Worm (Caenorhabditis elegans) whole organism, L2 larva: ENCODE data around the gene atfs-1.

ENCODE experiments used
- C34F6.9 ChIP-seq: fragments of 150-350 bp; optimal IDR thresholded peaks from 2 replicates; lab custom pipeline; 2014; ENCODE audit warnings: missing biosample characterization, missing genetic modification characterization
- F13H6.1 ChIP-seq: sonication (generic microtip); optimal IDR thresholded peaks from 2 replicates; lab custom pipeline; 2016; ENCODE audit warnings: missing genetic modification characterization, missing compliant biosample characterization
- R02D3.7 ChIP-seq: fragments of 150-350 bp; optimal IDR thresholded peaks from 2 replicates; lab custom pipeline; 2014; ENCODE audit warnings: missing biosample characterization, missing genetic modification characterization
- Y55F3AM.14 ChIP-seq: fragments of 200-800 bp; sonication (Bioruptor generic); optimal IDR thresholded peaks from 2 replicates; lab custom pipeline; 2018; ENCODE audit warnings: mild to moderate bottlenecking, missing genetic modification characterization, missing compliant biosample characterization
- ZK546.5 ChIP-seq: sonication (generic microtip); optimal IDR thresholded peaks from 2 replicates; lab custom pipeline; 2017; ENCODE audit warnings: missing biosample characterization, missing genetic modification characterization
- alr-1 ChIP-seq: fragments of 150-350 bp; optimal IDR thresholded peaks from 2 replicates; lab custom pipeline; 2014; ENCODE audit warnings: missing biosample characterization, missing genetic modification characterization
- aly-2 ChIP-seq: fragments of 150-350 bp; optimal IDR thresholded peaks from 2 replicates; lab custom pipeline; 2014; ENCODE audit warnings: missing biosample characterization, missing genetic modification characterization
- ama-1 ChIP-seq: fragments of 150-350 bp; optimal IDR thresholded peaks from 2 replicates; lab custom pipeline; 2018; ENCODE audit warnings: inconsistent platforms
- blmp-1 ChIP-seq: sonication (generic microtip); optimal IDR thresholded peaks from 2 replicates; lab custom pipeline; 2017; ENCODE audit warnings: missing genetic modification characterization, mild to moderate bottlenecking, missing compliant biosample characterization, antibody characterized with exemption, moderate library complexity; ENCODE audit not compliant: insufficient read depth
- ceh-16 ChIP-seq: fragments of 150-350 bp; optimal IDR thresholded peaks from 2 replicates; lab custom pipeline; 2014; ENCODE audit warnings: missing biosample characterization, missing genetic modification characterization
- ceh-82 ChIP-seq: fragments of 150-350 bp; optimal IDR thresholded peaks from 2 replicates; lab custom pipeline; 2014; ENCODE audit warnings: missing biosample characterization, missing genetic modification characterization
- crh-2 ChIP-seq: sonication (generic microtip); optimal IDR thresholded peaks from 2 replicates; lab custom pipeline; 2017; ENCODE audit warnings: missing biosample characterization, missing genetic modification characterization
- dmd-4 ChIP-seq: sonication (generic microtip); optimal IDR thresholded peaks from 2 replicates; lab custom pipeline; 2017; ENCODE audit warnings: missing biosample characterization, missing genetic modification characterization
- egl-27 ChIP-seq: sonication (generic microtip); optimal IDR thresholded peaks from 3 replicates; lab custom pipeline; 2017; ENCODE audit warnings: missing biosample characterization, missing genetic modification reagents, missing genetic modification characterization
- elt-1 ChIP-seq: fragments of 150-350 bp; optimal IDR thresholded peaks from 2 replicates; lab custom pipeline; 2014; ENCODE audit warnings: missing biosample characterization, missing genetic modification characterization
- elt-3 ChIP-seq: sonication (generic microtip); optimal IDR thresholded peaks from 2 replicates; lab custom pipeline; 2017; ENCODE audit warnings: missing biosample characterization, missing genetic modification characterization
- fos-1 ChIP-seq: fragments of 150-350 bp; optimal IDR thresholded peaks from 2 replicates; lab custom pipeline; 2014; ENCODE audit warnings: missing biosample characterization, missing genetic modification characterization
- gmeb-1 ChIP-seq: fragments of 150-350 bp; optimal IDR thresholded peaks from 2 replicates; lab custom pipeline; 2014; ENCODE audit warnings: missing biosample characterization, missing genetic modification characterization
- lin-11 ChIP-seq: fragments of 150-350 bp; sonication (generic microtip); optimal IDR thresholded peaks from 2 replicates; lab custom pipeline; 2014; ENCODE audit warnings: missing biosample characterization, missing genetic modification characterization, inconsistent platforms, mixed read lengths
- lin-13 ChIP-seq: fragments of 150-350 bp; optimal IDR thresholded peaks from 2 replicates; lab custom pipeline; 2014; ENCODE audit warnings: missing biosample characterization, missing genetic modification reagents, missing genetic modification characterization
- lin-39 ChIP-seq: fragments of 150-350 bp; optimal IDR thresholded peaks from 2 replicates; lab custom pipeline; 2014; ENCODE audit warnings: missing biosample characterization, missing genetic modification reagents, missing genetic modification characterization
- mab-5 ChIP-seq: fragments of 150-350 bp; optimal IDR thresholded peaks from 2 replicates; lab custom pipeline; 2014; ENCODE audit warnings: missing biosample characterization, missing genetic modification characterization
- mbf-1 ChIP-seq: sonication (generic microtip); optimal IDR thresholded peaks from 2 replicates; lab custom pipeline; 2017; ENCODE audit warnings: missing biosample characterization, missing genetic modification characterization
- mdl-1 ChIP-seq, 2 experiments: fragments of 150-350 bp in 1 of 2; sonication (generic microtip) in 1 of 2; optimal IDR thresholded peaks; 2 replicates each; lab custom pipeline; 2017; ENCODE audit warnings: missing biosample characterization in 2 of 2, missing genetic modification characterization in 2 of 2
- nhr-10 ChIP-seq: sonication (generic microtip); optimal IDR thresholded peaks from 2 replicates; lab custom pipeline; 2017; ENCODE audit warnings: missing biosample characterization, missing genetic modification characterization
- nhr-11 ChIP-seq: fragments of 150-350 bp; optimal IDR thresholded peaks from 2 replicates; lab custom pipeline; 2014; ENCODE audit warnings: missing biosample characterization, missing genetic modification characterization
- nhr-12 ChIP-seq: fragments of 150-350 bp; optimal IDR thresholded peaks from 2 replicates; lab custom pipeline; 2014; ENCODE audit warnings: missing biosample characterization, missing genetic modification characterization
- nhr-129 ChIP-seq: fragments of 150-350 bp; optimal IDR thresholded peaks from 2 replicates; lab custom pipeline; 2014; ENCODE audit warnings: missing biosample characterization, missing genetic modification characterization
- nhr-21 ChIP-seq: fragments of 150-350 bp; optimal IDR thresholded peaks from 2 replicates; lab custom pipeline; 2014; ENCODE audit warnings: missing biosample characterization, missing genetic modification characterization
- nhr-23 ChIP-seq: fragments of 150-350 bp; optimal IDR thresholded peaks from 2 replicates; lab custom pipeline; 2014; ENCODE audit warnings: missing biosample characterization, missing genetic modification reagents, missing genetic modification characterization
- nhr-237 ChIP-seq: fragments of 150-350 bp; optimal IDR thresholded peaks from 2 replicates; lab custom pipeline; 2014; ENCODE audit warnings: missing biosample characterization, missing genetic modification characterization
- nhr-25 ChIP-seq: fragments of 150-350 bp; sonication (generic microtip); optimal IDR thresholded peaks from 3 replicates; lab custom pipeline; 2014; ENCODE audit warnings: missing biosample characterization, missing genetic modification characterization
- nhr-6 ChIP-seq: fragments of 150-350 bp; optimal IDR thresholded peaks from 2 replicates; lab custom pipeline; 2014; ENCODE audit warnings: missing biosample characterization, missing genetic modification characterization
- nhr-77 ChIP-seq: fragments of 150-350 bp; optimal IDR thresholded peaks from 2 replicates; lab custom pipeline; 2014; ENCODE audit warnings: missing biosample characterization, missing genetic modification characterization
- peb-1 ChIP-seq: fragments of 150-350 bp; optimal IDR thresholded peaks from 2 replicates; lab custom pipeline; 2014; ENCODE audit warnings: missing biosample characterization, missing genetic modification characterization
- sem-4 ChIP-seq: fragments of 150-350 bp; optimal IDR thresholded peaks from 2 replicates; lab custom pipeline; 2014; ENCODE audit warnings: missing biosample characterization, missing genetic modification reagents, missing genetic modification characterization
- skn-1 ChIP-seq: sonication (generic microtip); optimal IDR thresholded peaks from 2 replicates; lab custom pipeline; 2017; ENCODE audit warnings: missing biosample characterization, missing genetic modification characterization
- sma-3 ChIP-seq: sonication (generic microtip); optimal IDR thresholded peaks from 2 replicates; lab custom pipeline; 2016; ENCODE audit warnings: missing genetic modification reagents, missing genetic modification characterization, missing compliant biosample characterization
- sma-9 ChIP-seq, 2 experiments: fragments of 150-350 bp in 1 of 2; sonication (generic microtip) in 1 of 2; optimal IDR thresholded peaks; 2 replicates each; lab custom pipeline; 2014 to 2016; ENCODE audit warnings: missing genetic modification characterization in 2 of 2, mild to moderate bottlenecking in 1 of 2, missing biosample characterization in 1 of 2, missing compliant biosample characterization in 1 of 2, missing genetic modification reagents in 1 of 2, moderate library complexity in 1 of 2
- snpc-4 ChIP-seq: fragments of 150-350 bp; optimal IDR thresholded peaks from 2 replicates; lab custom pipeline; 2014; ENCODE audit warnings: missing biosample characterization, missing genetic modification characterization
- unc-39 ChIP-seq: fragments of 150-350 bp; optimal IDR thresholded peaks from 2 replicates; lab custom pipeline; 2014; ENCODE audit warnings: missing biosample characterization, missing genetic modification characterization
- unc-55 ChIP-seq: fragments of 150-350 bp; sonication (generic microtip); optimal IDR thresholded peaks from 3 replicates; lab custom pipeline; 2014; ENCODE audit warnings: missing biosample characterization, missing genetic modification reagents, missing genetic modification characterization
- unc-62 ChIP-seq: fragments of 150-350 bp; optimal IDR thresholded peaks from 2 replicates; lab custom pipeline; 2014; ENCODE audit warnings: missing biosample characterization, missing genetic modification reagents, missing genetic modification characterization
- zag-1 ChIP-seq: fragments of 150-350 bp; optimal IDR thresholded peaks from 2 replicates; lab custom pipeline; 2014; ENCODE audit warnings: missing biosample characterization, missing genetic modification characterization
- ztf-1 ChIP-seq: fragments of 200-800 bp; sonication (Bioruptor generic); conservative IDR thresholded peaks from 2 replicates; pipeline ENCODE4 v1.3.6; 2022; ENCODE audit warnings: missing genetic modification characterization, missing compliant biosample characterization
- ztf-11 ChIP-seq: sonication (generic microtip); optimal IDR thresholded peaks from 2 replicates; lab custom pipeline; 2017; ENCODE audit warnings: missing biosample characterization, missing genetic modification characterization
- ztf-4 ChIP-seq: fragments of 150-350 bp; optimal IDR thresholded peaks from 2 replicates; lab custom pipeline; 2014; ENCODE audit warnings: missing biosample characterization, missing genetic modification characterization

The atfs-1 gene

ce11 chrV:14192870-14193269 lies 593 bp upstream of the atfs-1 start:
- TF ChIP-seq lin-13 (no peak), Y55F3AM.14 (no peak), ztf-11 (tag; lab: Kevin White, UChicago) (no peak), aly-2 (tag; lab: Kevin White, UChicago) (no peak), crh-2 (tag; lab: Kevin White, UChicago) (no peak), alr-1 (tag; lab: Kevin White, UChicago) (no peak), nhr-12 (tag; lab: Kevin White, UChicago) (no peak), mbf-1 (tag; lab: Kevin White, UChicago) (no peak)

ce11 chrV:14194514-14194913 lies 1.1 kb downstream of the atfs-1 start:
- TF ChIP-seq elt-1 (tag; lab: Kevin White, UChicago) (no peak), ama-1 (lab: Kevin White, UChicago) (peak; percentile 27)
- TF ChIP-seq, all 48 proteins: peak for 1

- TF ChIP-seq ZK546.5, result no peak
- no peak for TF ChIP-seq mdl-1 (tag; optimal IDR thresholded peaks at IDR 0.05; lab: Kevin White, UChicago)
- peak; percentile 10 for TF ChIP-seq fos-1 (tag; lab: Kevin White, UChicago)
- TF ChIP-seq unc-55 (GFP tag; lab: Kevin White, UChicago), result no peak
- TF ChIP-seq sma-3 (GFP tag; lab: Kevin White, UChicago), result peak; percentile 17
- peak; percentile 17 for TF ChIP-seq F13H6.1
- peak; percentile 57 for TF ChIP-seq sma-9 (GFP tag; optimal IDR thresholded peaks at IDR 0.05; lab: Kevin White, UChicago)
- no peak for TF ChIP-seq sma-9 (tag; optimal IDR thresholded peaks at IDR 0.05; lab: Kevin White, UChicago)
- peak; percentile 43 for TF ChIP-seq nhr-21 (tag; lab: Kevin White, UChicago)
- peak; percentile 52 for TF ChIP-seq nhr-25 (tag; lab: Kevin White, UChicago)
- no peak for TF ChIP-seq nhr-237 (tag; lab: Kevin White, UChicago)
Observed at ce11 chrV:14197651-14198050, 4.2 kb downstream of the atfs-1 start.

- TF ChIP-seq lin-11 (peak; percentile 77), ztf-1 (no peak), mdl-1 (tag; optimal IDR thresholded peaks at IDR 0.05; lab: Kevin White, UChicago) (peak; percentile 79 to 86), ceh-82 (tag; lab: Kevin White, UChicago) (peak; percentile 74), alr-1 (tag; lab: Kevin White, UChicago) (no peak), R02D3.7 (tag; lab: Kevin White, UChicago) (no peak), ztf-4 (tag; lab: Kevin White, UChicago) (peak; percentile 92), fos-1 (tag; lab: Kevin White, UChicago) (peak; percentile 91), blmp-1 (tag; lab: Kevin White, UChicago) (peak; percentile 66), nhr-23 (tag; lab: Kevin White, UChicago) (no peak), snpc-4 (tag; lab: Kevin White, UChicago) (peak; percentile 65), ceh-16 (no peak), aly-2 (tag; lab: Kevin White, UChicago) (no peak), peb-1 (tag; lab: Kevin White, UChicago) (no peak), ztf-11 (tag; lab: Kevin White, UChicago) (no peak), elt-1 (tag; lab: Kevin White, UChicago) (no peak), lin-39 (tag; lab: Kevin White, UChicago) (no peak), nhr-77 (peak; percentile 26), gmeb-1 (tag; lab: Kevin White, UChicago) (peak; percentile 79), zag-1 (peak; percentile 95), sma-9 (GFP tag; optimal IDR thresholded peaks at IDR 0.05; lab: Kevin White, UChicago) (peak; percentile 94), sma-9 (tag; optimal IDR thresholded peaks at IDR 0.05; lab: Kevin White, UChicago) (no peak), F13H6.1 (peak; percentile 94), mbf-1 (tag; lab: Kevin White, UChicago) (no peak), skn-1 (peak; percentile 40), unc-55 (GFP tag; lab: Kevin White, UChicago) (peak; percentile 97), ama-1 (lab: Kevin White, UChicago) (peak; percentile 68), Y55F3AM.14 (peak; percentile 73), nhr-129 (peak; percentile 97), sem-4 (tag; lab: Kevin White, UChicago) (peak; percentile 81), dmd-4 (tag; lab: Kevin White, UChicago) (no peak), nhr-6 (tag; lab: Kevin White, UChicago) (no peak), unc-62 (peak; percentile 19), nhr-10 (tag; lab: Kevin White, UChicago) (peak; percentile 87), elt-3 (tag; lab: Kevin White, UChicago) (no peak), mab-5 (tag; lab: Kevin White, UChicago) (peak; percentile 66), nhr-11 (tag; lab: Kevin White, UChicago) (peak; percentile 55), egl-27 (tag; lab: Kevin White, UChicago) (peak; percentile 90), crh-2 (tag; lab: Kevin White, UChicago) (peak; percentile 94), ZK546.5 (no peak), C34F6.9 (tag; lab: Kevin White, UChicago) (peak; percentile 97), unc-39 (tag; lab: Kevin White, UChicago) (no peak)
Observed at ce11 chrV:14200086-14200485, 6.6 kb downstream of the atfs-1 start.
